Worm (Caenorhabditis elegans): Measurements from ENCODE around the gene ZC404.15.

ZC404.15 gene

ce11 chrV:6830755-6831227 lies 50.5 kb downstream of the ZC404.15 start, which contains the start of gene col-142:
TSS of gene col-142 (plus strand) at chrV:6831177.
- TF ChIP-seq pha-4 (GFP tag; IDR thresholded peaks at IDR 0.05) (no peak), pha-4 (tag; optimal IDR thresholded peaks at IDR 0.05) (no peak), Y75B8A.6 (GFP tag; IDR thresholded peaks at IDR 0.05) (no peak), dmd-6 (GFP tag; IDR thresholded peaks at IDR 0.05) (no peak), lin-15B (tag; optimal IDR thresholded peaks at IDR 0.05) (no peak), zip-2 (tag; optimal IDR thresholded peaks at IDR 0.05) (no peak), nhr-42 (GFP tag; IDR thresholded peaks at IDR 0.05) (no peak), nhr-28 (tag; optimal IDR thresholded peaks at IDR 0.05) (peak; percentile 9)

ce11 chrV:6831539-6831938 lies 51.3 kb downstream of the ZC404.15 start:
- TF ChIP-seq mxl-3 (GFP tag; optimal IDR thresholded peaks at IDR 0.05): no peak
- no peak for TF ChIP-seq T20F7.1 (GFP tag; optimal IDR thresholded peaks at IDR 0.05)
- 0 out of 2 replicates have a peak, but pooled peaks have one; percentile 5 for TF ChIP-seq vab-7 (GFP tag; IDR thresholded peaks at IDR 0.05)
- TF ChIP-seq D1046.2 (GFP tag; IDR thresholded peaks at IDR 0.05): 0 out of 2 replicates have a peak, but pooled peaks have one; percentile 27
- no peak for TF ChIP-seq T26A8.4 (GFP tag; IDR thresholded peaks at IDR 0.05)
- TF ChIP-seq hlh-11 (tag; optimal IDR thresholded peaks at IDR 0.05): no peak
- TF ChIP-seq set-16 (GFP tag; IDR thresholded peaks at IDR 0.05): peak; percentile 97
- TF ChIP-seq arid-1 (GFP tag; conservative IDR thresholded peaks at IDR 0.05): no peak
- no peak for TF ChIP-seq snpc-4 (tag; optimal IDR thresholded peaks at IDR 0.05)
- no peak for TF ChIP-seq spr-3 (GFP tag; optimal IDR thresholded peaks at IDR 0.05)

Measured in whole organism, L4 larva.